Fruit fly (Drosophila melanogaster) whole organism, embryonic: ENCODE data around the gene CG31347.

Experiments used
- Ada2b ChIP-seq: fragments of 200-800 bp; sonication (Bioruptor generic); IDR thresholded peaks from 2 replicates; pipeline ENCODE4 v1.3.6; 2022; ENCODE audit warnings: missing biosample characterization, missing genetic modification characterization
- Adf1 ChIP-seq: fragments of 200-800 bp; sonication (Bioruptor generic); IDR thresholded peaks from 2 replicates; pipeline ENCODE4 v1.3.6; 2022; ENCODE audit warnings: missing biosample characterization, missing genetic modification characterization
- BEAF-32 ChIP-seq: fragments of 200-800 bp; sonication (Bioruptor generic); optimal IDR thresholded peaks from 3 replicates; lab custom pipeline; 2017; ENCODE audit warnings: missing biosample characterization, missing genetic modification characterization, mild to moderate bottlenecking, moderate library complexity, missing genetic modification reagents
- CG10543 ChIP-seq: fragments of 200-800 bp; sonication (Bioruptor generic); optimal IDR thresholded peaks from 3 replicates; lab custom pipeline; 2017; ENCODE audit warnings: missing biosample characterization, mild to moderate bottlenecking, missing genetic modification characterization, moderate library complexity
- CG11504 ChIP-seq: fragments of 200-800 bp; sonication (Bioruptor generic); optimal IDR thresholded peaks from 3 replicates; lab custom pipeline; 2019; ENCODE audit warnings: missing biosample characterization, mild to moderate bottlenecking, missing genetic modification characterization, moderate library complexity
- CG12942 ChIP-seq: fragments of 200-800 bp; sonication (Bioruptor generic); optimal IDR thresholded peaks from 3 replicates; lab custom pipeline; 2016; ENCODE audit warnings: missing biosample characterization, missing genetic modification characterization
- CG14710 ChIP-seq: fragments of 200-800 bp; sonication (Bioruptor generic); optimal IDR thresholded peaks from 3 replicates; lab custom pipeline; 2019; ENCODE audit warnings: missing biosample characterization, mild to moderate bottlenecking, missing genetic modification characterization, moderate library complexity
- CG14965 ChIP-seq: fragments of 200-800 bp; sonication (Bioruptor generic); optimal IDR thresholded peaks from 2 replicates; lab custom pipeline; 2016; ENCODE audit warnings: missing biosample characterization, missing genetic modification characterization, borderline replicate concordance
- CG15514 ChIP-seq: fragments of 200-800 bp; sonication (Bioruptor generic); optimal IDR thresholded peaks from 3 replicates; lab custom pipeline; 2017; ENCODE audit warnings: missing biosample characterization, missing genetic modification characterization, mild to moderate bottlenecking, moderate library complexity, missing genetic modification reagents
- CG17912 ChIP-seq: fragments of 200-800 bp; sonication (Bioruptor generic); optimal IDR thresholded peaks from 2 replicates; lab custom pipeline; 2018; ENCODE audit warnings: missing biosample characterization, mild to moderate bottlenecking, missing genetic modification characterization
- CG18476 ChIP-seq: fragments of 200-800 bp; sonication (Bioruptor generic); optimal IDR thresholded peaks from 2 replicates; lab custom pipeline; 2016; ENCODE audit warnings: missing biosample characterization, mild to moderate bottlenecking, missing genetic modification characterization
- CG3281 ChIP-seq: fragments of 200-800 bp; sonication (Bioruptor generic); optimal IDR thresholded peaks from 3 replicates; lab custom pipeline; 2017; ENCODE audit warnings: missing biosample characterization, mild to moderate bottlenecking, missing genetic modification characterization
- CG34422 ChIP-seq: fragments of 200-800 bp; sonication (Bioruptor generic); IDR thresholded peaks from 3 replicates; pipeline ENCODE4 v1.3.6; 2022; ENCODE audit warnings: missing biosample characterization, missing genetic modification characterization
- CG3726 ChIP-seq: fragments of 200-800 bp; sonication (Bioruptor generic); IDR thresholded peaks from 3 replicates; pipeline ENCODE4, ENCODE4 v1.3.6; 2022; ENCODE audit warnings: missing biosample characterization, missing genetic modification characterization
- CG4730 ChIP-seq: fragments of 200-800 bp; sonication (Bioruptor generic); IDR thresholded peaks from 2 replicates; pipeline ENCODE4 v1.3.6; 2022; ENCODE audit warnings: missing biosample characterization, missing genetic modification characterization
- CG6272 ChIP-seq: fragments of 200-800 bp; sonication (Bioruptor generic); IDR thresholded peaks from 2 replicates; pipeline ENCODE4 v1.3.6; 2022; ENCODE audit warnings: missing biosample characterization, missing genetic modification characterization
- CG6854 ChIP-seq: fragments of 200-800 bp; sonication (Bioruptor generic); optimal IDR thresholded peaks from 3 replicates; lab custom pipeline; 2017; ENCODE audit warnings: missing biosample characterization, mild to moderate bottlenecking, missing genetic modification characterization
- CG9215 ChIP-seq: fragments of 200-800 bp; sonication (Bioruptor generic); IDR thresholded peaks from 2 replicates; pipeline ENCODE4 v1.3.6; 2022; ENCODE audit warnings: missing biosample characterization, missing genetic modification characterization
- CG9817 ChIP-seq: fragments of 200-800 bp; sonication (Bioruptor generic); optimal IDR thresholded peaks from 2 replicates; lab custom pipeline; 2018; ENCODE audit warnings: missing biosample characterization, mild to moderate bottlenecking, missing genetic modification characterization, moderate library complexity
- CkIIα-i1 ChIP-seq: fragments of 200-800 bp; sonication (Bioruptor generic); IDR thresholded peaks from 2 replicates; pipeline ENCODE4 v1.3.6; 2022; ENCODE audit warnings: missing biosample characterization, missing genetic modification characterization
- Dek ChIP-seq: fragments of 200-800 bp; sonication (Bioruptor generic); optimal IDR thresholded peaks from 3 replicates; lab custom pipeline; 2019; ENCODE audit warnings: missing biosample characterization, mild to moderate bottlenecking, missing genetic modification characterization, moderate library complexity
- Doc2 ChIP-seq: fragments of 200-800 bp; sonication (Bioruptor generic); IDR thresholded peaks from 2 replicates; pipeline ENCODE4 v1.3.6; 2022; ENCODE audit warnings: missing biosample characterization, missing genetic modification characterization
- Ets97D ChIP-seq: fragments of 200-800 bp; sonication (Bioruptor generic); optimal IDR thresholded peaks from 3 replicates; lab custom pipeline; 2016; ENCODE audit warnings: missing biosample characterization, missing genetic modification characterization
- HLH4C ChIP-seq: fragments of 200-800 bp; sonication (Bioruptor generic); IDR thresholded peaks from 3 replicates; pipeline ENCODE4 v1.3.6; 2022; ENCODE audit warnings: missing biosample characterization, missing genetic modification characterization; ENCODE audit not compliant: partially characterized antibody
- Lpt ChIP-seq: fragments of >200 bp; optimal IDR thresholded peaks from 2 replicates; lab custom pipeline; 2018; ENCODE audit warnings: missing biosample characterization, missing genetic modification characterization
- MTF-1 ChIP-seq: fragments of 200-800 bp; sonication (Bioruptor generic); optimal IDR thresholded peaks from 2 replicates; lab custom pipeline; 2018; ENCODE audit warnings: missing biosample characterization, mild to moderate bottlenecking, missing genetic modification characterization, borderline replicate concordance
- Max ChIP-seq: fragments of 200-800 bp; sonication (Bioruptor generic); optimal IDR thresholded peaks from 2 replicates; lab custom pipeline; 2016; ENCODE audit warnings: missing biosample characterization, mild to moderate bottlenecking, missing genetic modification characterization
- NK7.1 ChIP-seq: fragments of 200-800 bp; sonication (Bioruptor generic); optimal IDR thresholded peaks from 3 replicates; lab custom pipeline; 2016; ENCODE audit warnings: missing biosample characterization, missing genetic modification characterization
- Pdp1 ChIP-seq, 2 experiments: fragments of 200-800 bp; sonication (Bioruptor generic); optimal IDR thresholded peaks; 3 replicates each; lab custom pipeline; 2016; ENCODE audit warnings: missing biosample characterization in 2 of 2, missing genetic modification characterization in 2 of 2, mild to moderate bottlenecking in 1 of 2, moderate library complexity in 1 of 2
- Ssrp ChIP-seq: fragments of 200-800 bp; sonication (Bioruptor generic); optimal IDR thresholded peaks from 2 replicates; lab custom pipeline; 2018; ENCODE audit warnings: missing biosample characterization, mild to moderate bottlenecking, missing genetic modification characterization, moderate library complexity
- btn ChIP-seq: fragments of 200-800 bp; sonication (Bioruptor generic); optimal IDR thresholded peaks from 2 replicates; lab custom pipeline; 2016; ENCODE audit warnings: missing biosample characterization, missing genetic modification characterization
- cas ChIP-seq: fragments of 200-800 bp; sonication (Bioruptor generic); IDR thresholded peaks from 2 replicates; pipeline ENCODE4 v1.3.6; 2022; ENCODE audit warnings: missing biosample characterization, missing genetic modification characterization
- corto ChIP-seq: fragments of 200-800 bp; sonication (Bioruptor generic); optimal IDR thresholded peaks from 2 replicates; lab custom pipeline; 2016; ENCODE audit warnings: missing biosample characterization, mild to moderate bottlenecking, missing genetic modification characterization, moderate library complexity
- crp ChIP-seq, 2 experiments: fragments of 200-800 bp; sonication (Bioruptor generic); optimal IDR thresholded peaks; 2 replicates in 1 of 2; 3 replicates in 1 of 2; lab custom pipeline; 2017; ENCODE audit warnings: missing biosample characterization in 2 of 2, missing genetic modification characterization in 2 of 2, mild to moderate bottlenecking in 1 of 2, moderate library complexity in 1 of 2
- danr ChIP-seq: fragments of 200-800 bp; sonication (Bioruptor generic); IDR thresholded peaks from 2 replicates; pipeline ENCODE4 v1.3.6; 2022; ENCODE audit warnings: missing biosample characterization, missing genetic modification characterization
- dati ChIP-seq: fragments of 200-800 bp; sonication (Bioruptor generic); IDR thresholded peaks from 2 replicates; pipeline ENCODE4 v1.3.6; 2022; ENCODE audit warnings: missing biosample characterization, missing genetic modification characterization
- fu2 ChIP-seq: fragments of 200-800 bp; sonication (Bioruptor generic); optimal IDR thresholded peaks from 2 replicates; lab custom pipeline; 2016; ENCODE audit warnings: missing biosample characterization, missing genetic modification characterization
- ham ChIP-seq: fragments of 200-800 bp; sonication (Bioruptor generic); IDR thresholded peaks from 2 replicates; pipeline ENCODE4 v1.3.6; 2022; ENCODE audit warnings: missing biosample characterization, missing genetic modification characterization
- lilli ChIP-seq: fragments of 200-800 bp; sonication (Bioruptor generic); optimal IDR thresholded peaks from 3 replicates; lab custom pipeline; 2016; ENCODE audit warnings: missing biosample characterization, missing genetic modification characterization
- lola ChIP-seq, 3 experiments: fragments of >200 bp in 2 of 3; fragments of 200-800 bp in 1 of 3; sonication (Bioruptor generic) in 1 of 3; optimal IDR thresholded peaks; 2 replicates each; lab custom pipeline; 2017 to 2019; ENCODE audit warnings: missing biosample characterization in 3 of 3, missing genetic modification characterization in 3 of 3, mild to moderate bottlenecking in 1 of 3, moderate library complexity in 1 of 3
- mam ChIP-seq: fragments of 200-800 bp; sonication (Bioruptor generic); optimal IDR thresholded peaks from 3 replicates; lab custom pipeline; 2016; ENCODE audit warnings: missing biosample characterization, missing genetic modification characterization
- pfk ChIP-seq: fragments of 200-800 bp; sonication (Bioruptor generic); optimal IDR thresholded peaks from 2 replicates; lab custom pipeline; 2018; ENCODE audit warnings: missing biosample characterization, mild to moderate bottlenecking, missing genetic modification characterization, moderate library complexity
- psq ChIP-seq: fragments of 200-800 bp; sonication (Bioruptor generic); optimal IDR thresholded peaks from 2 replicates; lab custom pipeline; 2017; ENCODE audit warnings: missing biosample characterization, missing genetic modification characterization
- rib ChIP-seq: fragments of 200-800 bp; sonication (Bioruptor generic); IDR thresholded peaks from 2 replicates; pipeline ENCODE4 v1.3.6; 2022; ENCODE audit warnings: missing biosample characterization, missing genetic modification characterization
- slbo ChIP-seq: fragments of 200-800 bp; sonication (Bioruptor generic); IDR thresholded peaks from 2 replicates; pipeline ENCODE4 v1.3.6; 2022; ENCODE audit warnings: missing biosample characterization, missing genetic modification characterization
- stc ChIP-seq: fragments of 200-800 bp; sonication (Bioruptor generic); IDR thresholded peaks from 2 replicates; pipeline ENCODE4 v1.3.6; 2022; ENCODE audit warnings: missing biosample characterization, missing genetic modification characterization
- tin ChIP-seq: fragments of 200-800 bp; sonication (Bioruptor generic); optimal IDR thresholded peaks from 3 replicates; lab custom pipeline; 2016; ENCODE audit warnings: missing biosample characterization, missing genetic modification characterization
- zf30C ChIP-seq: fragments of 200-800 bp; sonication (Bioruptor generic); optimal IDR thresholded peaks from 3 replicates; lab custom pipeline; 2018; ENCODE audit warnings: missing biosample characterization, mild to moderate bottlenecking, missing genetic modification characterization

The CG31347 gene

dm6 chr3R:12717588-12718535 lies 25.5 kb upstream of the CG31347 start (continued):
- TF ChIP-seq danr: no peak
- TF ChIP-seq ham (GFP tag; lab: Robert Waterston, UW): no peak
- peak; percentile 74; the same call in 2 of the 3 replicates for TF ChIP-seq CG3726
- peak; percentile 42 for TF ChIP-seq CG6272 (GFP tag; lab: Robert Waterston, UW)
- TF ChIP-seq fu2 (GFP tag; lab: Kevin White, UChicago): peak; percentile 60
- peak; percentile 40 for TF ChIP-seq tin (GFP tag; lab: Kevin White, UChicago)
- TF ChIP-seq Lpt (GFP tag; lab: Kevin White, UChicago): no peak
- peak; percentile 24; the same call in 1 of the 2 replicates for TF ChIP-seq Adf1 (GFP tag; lab: Robert Waterston, UW)
- no peak for TF ChIP-seq lola (GFP tag; optimal IDR thresholded peaks at IDR 0.05; lab: Kevin White, UChicago)
- no peak for TF ChIP-seq CG6854
- no peak for TF ChIP-seq CkIIα-i1
- peak; percentile 28 for TF ChIP-seq Max
- TF ChIP-seq Ssrp: no peak
- peak; percentile 45 for TF ChIP-seq NK7.1
- peak in 1 of 2 experiments; percentile 11 for TF ChIP-seq crp (GFP tag; optimal IDR thresholded peaks at IDR 0.05; lab: Kevin White, UChicago)
- peak; percentile 70 for TF ChIP-seq Ada2b
- TF ChIP-seq CG11504: peak; percentile 71
- no peak for TF ChIP-seq Doc2 (GFP tag; lab: Robert Waterston, UW)
- peak; percentile 44 to 86 for TF ChIP-seq Pdp1 (GFP tag; optimal IDR thresholded peaks at IDR 0.05; lab: Kevin White, UChicago)
- peak; percentile 71 for TF ChIP-seq lilli (GFP tag; lab: Kevin White, UChicago)
- TF ChIP-seq CG9215: peak; percentile 32; the same call in 1 of the 2 replicates
- TF ChIP-seq zf30C (GFP tag; lab: Kevin White, UChicago): peak; percentile 64
- no peak for TF ChIP-seq psq
- TF ChIP-seq stc (GFP tag; lab: Robert Waterston, UW): peak; percentile 58; the same call in 1 of the 2 replicates
- TF ChIP-seq Ets97D (GFP tag; lab: Kevin White, UChicago): no peak
- TF ChIP-seq CG12942 (GFP tag; lab: Kevin White, UChicago): no peak
- peak; percentile 36 for TF ChIP-seq Dek (tag; lab: Kevin White, UChicago)
- TF ChIP-seq BEAF-32 (GFP tag; lab: Kevin White, UChicago): no peak
- TF ChIP-seq rib (GFP tag; lab: Robert Waterston, UW): peak; percentile 27
- no peak for TF ChIP-seq MTF-1 (GFP tag; lab: Kevin White, UChicago)
- TF ChIP-seq CG3281: peak; percentile 42
- no peak for TF ChIP-seq CG10543
- peak; percentile 31 for TF ChIP-seq CG15514 (GFP tag; lab: Kevin White, UChicago)
- peak; percentile 43; the same call in 1 of the 2 replicates for TF ChIP-seq CG4730
- 0 out of 2 replicates have a peak, but pooled peaks have one; percentile 29 for TF ChIP-seq dati (GFP tag; lab: Robert Waterston, UW)
- peak; percentile 10 for TF ChIP-seq corto (GFP tag; lab: Kevin White, UChicago)
- TF ChIP-seq CG9817 (tag; lab: Kevin White, UChicago): peak; percentile 26
- TF ChIP-seq CG18476 (GFP tag; lab: Kevin White, UChicago): peak; percentile 35
- peak; percentile 37; the same call in 1 of the 3 replicates for TF ChIP-seq CG34422 (GFP tag; lab: Robert Waterston, UW)
- TF ChIP-seq CG17912 (GFP tag; lab: Kevin White, UChicago): no peak
- peak; percentile 80 for TF ChIP-seq mam
- peak; percentile 1 for TF ChIP-seq CG14710 (tag; lab: Kevin White, UChicago)
- peak; percentile 10 for TF ChIP-seq btn (GFP tag; lab: Kevin White, UChicago)
- no peak for TF ChIP-seq pfk (GFP tag; lab: Kevin White, UChicago)
- no peak for TF ChIP-seq CG14965
- TF ChIP-seq slbo (GFP tag; lab: Robert Waterston, UW): peak; percentile 81
- no peak for TF ChIP-seq HLH4C
- no peak for TF ChIP-seq cas (GFP tag; lab: Robert Waterston, UW)
